Worm (Caenorhabditis elegans) whole organism, late embryonic: Measurements from ENCODE around the gene vha-15.

Source experiments
- C38D4.7 ChIP-seq: fragments of 200-800 bp; sonication (Bioruptor generic); optimal IDR thresholded peaks from 2 replicates; lab custom pipeline; 2018; ENCODE audit warnings: mild to moderate bottlenecking, missing genetic modification characterization, moderate library complexity, missing compliant biosample characterization
- F13H6.1 ChIP-seq: sonication (generic microtip); optimal IDR thresholded peaks from 2 replicates; lab custom pipeline; 2016; ENCODE audit warnings: missing genetic modification characterization, missing compliant biosample characterization
- K09A11.1 ChIP-seq: sonication (generic microtip); optimal IDR thresholded peaks from 2 replicates; lab custom pipeline; 2017; ENCODE audit warnings: antibody characterized with exemption, mild to moderate bottlenecking, missing genetic modification characterization, missing compliant biosample characterization; ENCODE audit not compliant: insufficient read depth
- Y22D7AL.16 ChIP-seq: sonication (generic microtip); optimal IDR thresholded peaks from 2 replicates; lab custom pipeline; 2016; ENCODE audit warnings: missing genetic modification characterization, missing compliant biosample characterization
- ahr-1 ChIP-seq: sonication (generic microtip); optimal IDR thresholded peaks from 2 replicates; lab custom pipeline; 2016; ENCODE audit warnings: missing genetic modification characterization, missing compliant biosample characterization
- ama-1 ChIP-seq: fragments of 150-350 bp; optimal IDR thresholded peaks from 2 replicates; lab custom pipeline; 2014
- ceh-18 ChIP-seq: sonication (generic microtip); optimal IDR thresholded peaks from 2 replicates; lab custom pipeline; 2016; ENCODE audit warnings: missing genetic modification characterization, missing compliant biosample characterization
- ceh-2 ChIP-seq: sonication (generic microtip); optimal IDR thresholded peaks from 2 replicates; lab custom pipeline; 2016; ENCODE audit warnings: missing genotype, missing genetic modification characterization, missing compliant biosample characterization
- ceh-30 ChIP-seq: fragments of 150-350 bp; optimal IDR thresholded peaks from 2 replicates; lab custom pipeline; 2014; ENCODE audit warnings: missing biosample characterization, missing genetic modification characterization
- ceh-34 ChIP-seq: sonication (generic microtip); optimal IDR thresholded peaks from 2 replicates; lab custom pipeline; 2016; ENCODE audit warnings: mild to moderate bottlenecking, missing genetic modification characterization, missing compliant biosample characterization
- ceh-45 ChIP-seq: fragments of 200-800 bp; sonication (Bioruptor generic); IDR thresholded peaks from 2 replicates; pipeline ENCODE4 v1.3.6; 2022; ENCODE audit warnings: missing genetic modification reagents, missing genetic modification characterization, missing compliant biosample characterization
- ceh-48 ChIP-seq: sonication (generic microtip); optimal IDR thresholded peaks from 2 replicates; lab custom pipeline; 2016; ENCODE audit warnings: missing genetic modification characterization, inconsistent platforms, missing compliant biosample characterization
- ceh-6 ChIP-seq: fragments of 200-800 bp; sonication (Bioruptor generic); optimal IDR thresholded peaks from 2 replicates; lab custom pipeline; 2018; ENCODE audit warnings: mild to moderate bottlenecking, missing genetic modification characterization, missing compliant biosample characterization
- fax-1 ChIP-seq: sonication (generic microtip); optimal IDR thresholded peaks from 2 replicates; lab custom pipeline; 2016; ENCODE audit warnings: missing genotype, missing genetic modification characterization, missing compliant biosample characterization
- fkh-10 ChIP-seq: fragments of 150-350 bp; optimal IDR thresholded peaks from 2 replicates; lab custom pipeline; 2014; ENCODE audit warnings: missing biosample characterization, missing genetic modification reagents, missing genetic modification characterization
- fkh-6 ChIP-seq: sonication (generic microtip); optimal IDR thresholded peaks from 2 replicates; lab custom pipeline; 2016; ENCODE audit warnings: missing genetic modification characterization, missing compliant biosample characterization
- hlh-13 ChIP-seq: fragments of 200-800 bp; sonication (Bioruptor generic); optimal IDR thresholded peaks from 2 replicates; lab custom pipeline; 2018; ENCODE audit warnings: mild to moderate bottlenecking, missing genetic modification characterization, missing compliant biosample characterization
- hlh-30 ChIP-seq: sonication (generic microtip); optimal IDR thresholded peaks from 2 replicates; lab custom pipeline; 2017; ENCODE audit warnings: antibody characterized with exemption, missing genetic modification characterization, missing compliant biosample characterization; ENCODE audit not compliant: insufficient read depth
- hlh-6 ChIP-seq: sonication (generic microtip); optimal IDR thresholded peaks from 2 replicates; lab custom pipeline; 2016; ENCODE audit warnings: missing genotype, missing genetic modification characterization, missing compliant biosample characterization
- lin-11 ChIP-seq: fragments of 200-800 bp; sonication (Bioruptor generic); optimal IDR thresholded peaks from 2 replicates; lab custom pipeline; 2018; ENCODE audit warnings: mild to moderate bottlenecking, missing genetic modification characterization, missing compliant biosample characterization
- madf-2 ChIP-seq: sonication (generic microtip); optimal IDR thresholded peaks from 2 replicates; lab custom pipeline; 2017; ENCODE audit warnings: missing genetic modification characterization, missing compliant biosample characterization
- mec-3 ChIP-seq: sonication (generic microtip); optimal IDR thresholded peaks from 2 replicates; lab custom pipeline; 2016; ENCODE audit warnings: borderline replicate concordance, missing genetic modification characterization, missing compliant biosample characterization
- nfya-1 ChIP-seq: sonication (generic microtip); optimal IDR thresholded peaks from 2 replicates; lab custom pipeline; 2017; ENCODE audit warnings: missing genetic modification characterization, mild to moderate bottlenecking, missing compliant biosample characterization, antibody characterized with exemption, moderate library complexity
- odd-2 ChIP-seq: sonication (generic microtip); optimal IDR thresholded peaks from 2 replicates; lab custom pipeline; 2017; ENCODE audit warnings: antibody characterized with exemption, mild to moderate bottlenecking, missing genetic modification characterization, missing compliant biosample characterization
- pat-9 ChIP-seq: fragments of 200-800 bp; sonication (Bioruptor generic); optimal IDR thresholded peaks from 2 replicates; lab custom pipeline; 2018; ENCODE audit warnings: mild to moderate bottlenecking, missing genetic modification characterization, moderate library complexity, missing compliant biosample characterization
- pax-1 ChIP-seq: fragments of 150-350 bp; optimal IDR thresholded peaks from 2 replicates; lab custom pipeline; 2014; ENCODE audit warnings: missing biosample characterization, missing genetic modification characterization
- pha-2 ChIP-seq: sonication (generic microtip); optimal IDR thresholded peaks from 2 replicates; lab custom pipeline; 2017; ENCODE audit warnings: mild to moderate bottlenecking, missing genetic modification characterization, missing compliant biosample characterization
- pqm-1 ChIP-seq: sonication (generic microtip); optimal IDR thresholded peaks from 2 replicates; lab custom pipeline; 2016; ENCODE audit warnings: missing genetic modification characterization, missing compliant biosample characterization
- pros-1 ChIP-seq: fragments of 150-350 bp; optimal IDR thresholded peaks from 2 replicates; lab custom pipeline; 2014; ENCODE audit warnings: missing biosample characterization, missing genetic modification reagents, missing genetic modification characterization
- rnt-1 ChIP-seq: sonication (generic microtip); optimal IDR thresholded peaks from 2 replicates; lab custom pipeline; 2016; ENCODE audit warnings: missing genetic modification characterization, missing compliant biosample characterization
- sdc-2 ChIP-seq: sonication (generic microtip); optimal IDR thresholded peaks from 2 replicates; lab custom pipeline; 2016; ENCODE audit warnings: missing genotype, missing genetic modification characterization, missing compliant biosample characterization
- sox-2 ChIP-seq: fragments of 200-800 bp; sonication (Bioruptor generic); IDR thresholded peaks from 2 replicates; pipeline ENCODE4 v1.3.6; 2022; ENCODE audit warnings: missing genetic modification reagents, missing genetic modification characterization, missing compliant biosample characterization
- syd-9 ChIP-seq: sonication (generic microtip); optimal IDR thresholded peaks from 2 replicates; lab custom pipeline; 2016; ENCODE audit warnings: mild to moderate bottlenecking, missing genetic modification characterization, moderate library complexity, missing compliant biosample characterization
- tbx-2 ChIP-seq: sonication (generic microtip); optimal IDR thresholded peaks from 2 replicates; lab custom pipeline; 2016; ENCODE audit warnings: missing genetic modification characterization, missing compliant biosample characterization
- tbx-7 ChIP-seq: sonication (generic microtip); optimal IDR thresholded peaks from 2 replicates; lab custom pipeline; 2016; ENCODE audit warnings: missing genotype, missing genetic modification characterization, missing compliant biosample characterization
- unc-3 ChIP-seq, 2 experiments: fragments of 200-800 bp in 1 of 2; sonication (Bioruptor generic) in 1 of 2; sonication (generic microtip) in 1 of 2; conservative IDR thresholded peaks in 1 of 2; optimal IDR thresholded peaks in 1 of 2; 2 replicates each; pipeline versions ENCODE4 v1.3.6 to Lab custom; 2016 to 2022; ENCODE audit warnings: missing compliant biosample characterization in 2 of 2, missing genetic modification characterization in 2 of 2, missing genetic modification reagents in 1 of 2
- unc-42 ChIP-seq: sonication (generic microtip); optimal IDR thresholded peaks from 2 replicates; lab custom pipeline; 2016; ENCODE audit warnings: missing genotype, missing genetic modification characterization, missing compliant biosample characterization
- unc-55 ChIP-seq: sonication (generic microtip); optimal IDR thresholded peaks from 2 replicates; lab custom pipeline; 2017; ENCODE audit warnings: missing biosample characterization, missing genetic modification reagents, missing genetic modification characterization
- unc-86 ChIP-seq: sonication (generic microtip); optimal IDR thresholded peaks from 2 replicates; lab custom pipeline; 2016; ENCODE audit warnings: missing genetic modification characterization, missing compliant biosample characterization
- zip-5 ChIP-seq: sonication (generic microtip); optimal IDR thresholded peaks from 2 replicates; lab custom pipeline; 2016; ENCODE audit warnings: missing genetic modification characterization, missing compliant biosample characterization
- ztf-16 ChIP-seq: sonication (generic microtip); optimal IDR thresholded peaks from 2 replicates; lab custom pipeline; 2017; ENCODE audit warnings: missing genetic modification characterization, missing compliant biosample characterization

vha-15 gene

DNA sequence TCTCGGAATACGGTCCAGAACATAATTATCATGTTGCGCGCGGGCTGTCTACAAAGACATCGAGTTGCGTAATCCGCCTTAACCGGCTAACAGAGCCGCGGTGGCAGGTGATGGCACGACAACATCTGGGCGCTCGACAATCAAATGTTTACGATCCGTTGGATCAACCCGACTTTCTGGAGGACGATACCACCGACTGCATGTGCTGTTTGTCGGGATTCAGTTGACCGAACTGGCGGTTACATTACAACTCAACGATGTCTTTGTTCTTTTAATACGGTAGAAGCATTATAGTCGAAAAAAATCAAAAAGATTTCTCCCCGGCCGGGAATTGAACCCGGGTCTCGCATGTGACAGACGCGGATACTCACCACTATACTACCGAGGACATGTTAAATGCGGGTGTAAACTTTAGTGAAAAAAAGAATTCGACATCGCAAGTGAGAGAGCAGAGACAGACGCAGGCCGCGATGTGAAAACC is 10.8 kb upstream of the vha-15 start (continued):
- peak; percentile 11 for TF ChIP-seq mec-3 (tag; lab: Kevin White, UChicago)
- peak; percentile 78 for TF ChIP-seq syd-9 (tag; lab: Kevin White, UChicago)
- TF ChIP-seq pros-1 (tag; lab: Kevin White, UChicago) = no peak
- TF ChIP-seq hlh-13 (GFP tag; lab: Kevin White, UChicago) = peak; percentile 60
- TF ChIP-seq F13H6.1 (tag; lab: Kevin White, UChicago) = peak; percentile 63
- TF ChIP-seq madf-2 (tag; lab: Kevin White, UChicago) = peak; percentile 53
- TF ChIP-seq rnt-1 (tag; lab: Kevin White, UChicago) = peak; percentile 50
- TF ChIP-seq ceh-30 (tag; lab: Kevin White, UChicago) = peak; percentile 18
- TF ChIP-seq ama-1 (lab: Kevin White, UChicago) = no peak
- TF ChIP-seq nfya-1 = peak; percentile 62
- TF ChIP-seq sdc-2 (tag; lab: Kevin White, UChicago) = peak; percentile 82
- peak; percentile 69 for TF ChIP-seq ceh-48
- TF ChIP-seq hlh-30 = peak; percentile 88
- peak; percentile 71 for TF ChIP-seq Y22D7AL.16 (tag; lab: Kevin White, UChicago)
- TF ChIP-seq pqm-1 = no peak
- TF ChIP-seq pha-2 = peak; percentile 75
- peak; percentile 81 for TF ChIP-seq C38D4.7 (GFP tag; lab: Kevin White, UChicago)
- TF ChIP-seq unc-86 (tag; lab: Kevin White, UChicago) = no peak
- peak; percentile 75 for TF ChIP-seq ceh-18 (tag; lab: Kevin White, UChicago)
- no peak for TF ChIP-seq unc-55
- TF ChIP-seq ahr-1 (tag; lab: Kevin White, UChicago) = peak; percentile 78
- peak; percentile 68 for TF ChIP-seq lin-11 (tag; lab: Kevin White, UChicago)
- peak; percentile 74 for TF ChIP-seq K09A11.1 (tag; lab: Kevin White, UChicago)
- peak; percentile 81 for TF ChIP-seq pat-9 (tag; lab: Kevin White, UChicago)
- peak; percentile 74 for TF ChIP-seq ceh-34 (tag; lab: Kevin White, UChicago)
- peak; percentile 66 for TF ChIP-seq hlh-6 (tag; lab: Kevin White, UChicago)
- peak; percentile 52 for TF ChIP-seq odd-2 (tag; lab: Kevin White, UChicago)
- peak; percentile 82 for TF ChIP-seq ceh-45 (GFP tag; lab: Robert Waterston, UW)
- peak; percentile 60 for TF ChIP-seq ceh-2 (tag; lab: Kevin White, UChicago)
- TF ChIP-seq fax-1 = peak; percentile 79
- TF ChIP-seq, all 69 proteins: peak for 55

DNA sequence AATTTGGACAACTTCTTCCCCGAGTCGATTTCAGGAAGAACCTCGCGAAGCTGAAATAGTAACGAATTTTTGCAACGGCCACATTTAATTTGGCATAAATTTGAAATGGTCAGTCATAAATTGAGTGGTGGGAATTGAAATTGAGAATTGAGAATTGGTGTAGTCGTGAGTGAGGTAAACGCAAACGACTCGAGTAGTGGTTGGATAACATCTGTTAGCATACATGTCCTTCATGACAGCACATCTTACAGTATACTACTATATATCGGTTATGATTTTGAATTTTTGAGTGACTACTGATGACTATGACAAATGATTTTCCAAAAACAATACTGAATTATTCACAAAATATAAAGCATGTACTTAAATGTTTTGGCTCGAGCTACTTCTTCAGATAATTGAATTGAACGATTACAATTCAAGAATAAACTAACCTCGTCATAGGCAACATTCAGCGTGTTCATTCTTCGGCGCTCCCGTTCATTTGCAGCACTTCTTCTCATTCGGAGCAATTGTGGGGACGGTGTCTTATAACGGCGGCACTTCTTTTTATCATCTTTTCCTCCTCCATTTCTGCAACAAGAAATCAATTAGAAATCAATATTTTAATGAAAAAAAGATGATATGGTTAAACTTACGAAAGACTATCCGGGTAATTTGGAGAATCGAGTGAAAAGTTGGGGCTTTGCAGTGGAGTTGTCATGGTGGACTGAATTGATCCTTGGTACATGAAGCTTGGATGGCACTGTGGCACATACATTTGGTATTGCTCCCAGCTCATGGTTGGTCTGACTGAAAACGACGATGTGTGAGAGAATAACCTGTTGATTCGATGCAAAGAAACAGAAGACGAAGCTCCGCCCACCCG is 8.2 kb upstream of the vha-15 start, which contains the start of gene lin-32:
Gene lin-32, minus strand, starts transcription at position 818 of the 868 bp plus-strand sequence.
- TF ChIP-seq ahr-1 (tag; lab: Kevin White, UChicago) (no peak), fkh-10 (GFP tag; lab: Kevin White, UChicago) (no peak), unc-86 (tag; lab: Kevin White, UChicago) (no peak), unc-42 (tag; lab: Kevin White, UChicago) (no peak), unc-3 (GFP tag; conservative IDR thresholded peaks at IDR 0.05; lab: Robert Waterston, UW) (no peak), unc-3 (tag; optimal IDR thresholded peaks at IDR 0.05; lab: Kevin White, UChicago) (no peak), ceh-6 (GFP tag; lab: Kevin White, UChicago) (no peak), zip-5 (no peak), tbx-2 (tag; lab: Kevin White, UChicago) (no peak), pax-1 (no peak), ztf-16 (tag; lab: Kevin White, UChicago) (no peak), sox-2 (GFP tag; lab: Robert Waterston, UW) (no peak), hlh-13 (GFP tag; lab: Kevin White, UChicago) (no peak), fkh-6 (tag; lab: Kevin White, UChicago) (no peak), tbx-7 (tag; lab: Kevin White, UChicago) (no peak), ceh-2 (tag; lab: Kevin White, UChicago) (no peak), ceh-30 (tag; lab: Kevin White, UChicago) (no peak), K09A11.1 (tag; lab: Kevin White, UChicago) (no peak), pat-9 (tag; lab: Kevin White, UChicago) (no peak), lin-11 (tag; lab: Kevin White, UChicago) (no peak), ceh-48 (no peak)
